Worm (Caenorhabditis elegans) whole organism, L1 larva: Measurements from ENCODE around the gene ZK354.8.

Source experiments
- C04F5.9 ChIP-seq: sonication (generic microtip); optimal IDR thresholded peaks from 2 replicates; lab custom pipeline; 2016; ENCODE audit warnings: missing genetic modification characterization, missing compliant biosample characterization
- aha-1 ChIP-seq: fragments of 150-350 bp; optimal IDR thresholded peaks from 2 replicates; lab custom pipeline; 2014; ENCODE audit warnings: missing biosample characterization, missing genetic modification characterization
- alr-1 ChIP-seq: fragments of 200-800 bp; sonication (Bioruptor generic); optimal IDR thresholded peaks from 2 replicates; lab custom pipeline; 2018; ENCODE audit warnings: borderline replicate concordance, mild to moderate bottlenecking, missing genetic modification characterization, missing compliant biosample characterization
- blmp-1 ChIP-seq: fragments of 150-350 bp; optimal IDR thresholded peaks from 2 replicates; lab custom pipeline; 2014; ENCODE audit warnings: missing biosample characterization, missing genetic modification characterization
- ceh-8 ChIP-seq: fragments of 200-800 bp; sonication (Bioruptor generic); optimal IDR thresholded peaks from 2 replicates; lab custom pipeline; 2018; ENCODE audit warnings: mild to moderate bottlenecking, missing genetic modification characterization, moderate library complexity, missing compliant biosample characterization
- ceh-90 ChIP-seq: sonication (generic microtip); optimal IDR thresholded peaks from 2 replicates; lab custom pipeline; 2016; ENCODE audit warnings: missing genetic modification characterization, missing compliant biosample characterization
- dpl-1 ChIP-seq, 3 experiments: fragments of 150-350 bp in 2 of 3; sonication (generic microtip) in 1 of 3; optimal IDR thresholded peaks; 2 replicates each; lab custom pipeline; 2014 to 2017; ENCODE audit warnings: missing biosample characterization in 3 of 3, missing genetic modification characterization in 3 of 3, missing genetic modification reagents in 3 of 3
- dsc-1 ChIP-seq: sonication (generic microtip); optimal IDR thresholded peaks from 2 replicates; lab custom pipeline; 2016; ENCODE audit warnings: mild to moderate bottlenecking, missing genetic modification characterization, missing compliant biosample characterization
- efl-1 ChIP-seq, 4 experiments: fragments of 150-350 bp; optimal IDR thresholded peaks in 3 of 4; peaks in 1 of 4; 1 replicate in 1 of 4; 2 replicates in 3 of 4; lab custom pipeline; 2014; ENCODE audit warnings: missing biosample characterization in 2 of 4, missing genetic modification characterization in 2 of 4, missing genetic modification reagents in 2 of 4
- efl-3 ChIP-seq: fragments of 200-800 bp; sonication (Bioruptor generic); optimal IDR thresholded peaks from 2 replicates; lab custom pipeline; 2018; ENCODE audit warnings: mild to moderate bottlenecking, missing genetic modification characterization, missing compliant biosample characterization
- elt-2 ChIP-seq: sonication (generic microtip); optimal IDR thresholded peaks from 2 replicates; lab custom pipeline; 2016; ENCODE audit warnings: missing genetic modification characterization, mild to moderate bottlenecking, inconsistent platforms, missing compliant biosample characterization, missing genetic modification reagents
- ets-5 ChIP-seq: fragments of 200-800 bp; sonication (Bioruptor generic); IDR thresholded peaks from 2 replicates; pipeline ENCODE4 v1.3.6; 2022; ENCODE audit warnings: missing genetic modification characterization, missing compliant biosample characterization
- fkh-8 ChIP-seq: sonication (generic microtip); optimal IDR thresholded peaks from 2 replicates; lab custom pipeline; 2016; ENCODE audit warnings: mild to moderate bottlenecking, missing genetic modification characterization, missing compliant biosample characterization
- fos-1 ChIP-seq: fragments of 150-350 bp; optimal IDR thresholded peaks from 2 replicates; lab custom pipeline; 2014; ENCODE audit warnings: missing biosample characterization, missing genetic modification characterization
- hlh-17 ChIP-seq: fragments of 200-800 bp; sonication (Bioruptor generic); optimal IDR thresholded peaks from 2 replicates; lab custom pipeline; 2018; ENCODE audit warnings: missing genetic modification characterization, mild to moderate bottlenecking, missing compliant biosample characterization, moderate library complexity, borderline replicate concordance
- hlh-4 ChIP-seq: sonication (generic microtip); optimal IDR thresholded peaks from 2 replicates; lab custom pipeline; 2016; ENCODE audit warnings: mild to moderate bottlenecking, missing genetic modification characterization, missing compliant biosample characterization
- lin-13 ChIP-seq: fragments of 150-350 bp; optimal IDR thresholded peaks from 2 replicates; lab custom pipeline; 2014; ENCODE audit warnings: missing biosample characterization, missing genetic modification reagents, missing genetic modification characterization
- lin-14 ChIP-seq: fragments of 200-800 bp; sonication (Bioruptor generic); optimal IDR thresholded peaks from 2 replicates; lab custom pipeline; 2018; ENCODE audit warnings: mild to moderate bottlenecking, missing genetic modification characterization, moderate library complexity, missing compliant biosample characterization
- lin-35 ChIP-seq, 2 experiments: fragments of 150-350 bp; optimal IDR thresholded peaks; 2 replicates each; lab custom pipeline; 2014; ENCODE audit warnings: missing biosample characterization in 2 of 2, missing genetic modification characterization in 2 of 2, missing genetic modification reagents in 2 of 2
- lin-39 ChIP-seq: fragments of 150-350 bp; optimal IDR thresholded peaks from 2 replicates; lab custom pipeline; 2014; ENCODE audit warnings: missing biosample characterization, missing genetic modification reagents, missing genetic modification characterization
- lir-3 ChIP-seq: sonication (generic microtip); optimal IDR thresholded peaks from 2 replicates; lab custom pipeline; 2016; ENCODE audit warnings: mild to moderate bottlenecking, missing genetic modification characterization, moderate library complexity, missing compliant biosample characterization; ENCODE audit not compliant: poor library complexity
- lsy-2 ChIP-seq, 2 experiments: fragments of 150-350 bp; optimal IDR thresholded peaks; 2 replicates each; lab custom pipeline; 2014; ENCODE audit warnings: missing biosample characterization in 2 of 2, missing genetic modification characterization in 2 of 2
- mep-1 ChIP-seq: fragments of 150-350 bp; optimal IDR thresholded peaks from 2 replicates; lab custom pipeline; 2014; ENCODE audit warnings: missing biosample characterization, missing genetic modification characterization
- nhr-76 ChIP-seq: sonication (generic microtip); optimal IDR thresholded peaks from 2 replicates; lab custom pipeline; 2017; ENCODE audit warnings: missing biosample characterization, missing genetic modification characterization
- nhr-84 ChIP-seq: sonication (generic microtip); optimal IDR thresholded peaks from 2 replicates; lab custom pipeline; 2017; ENCODE audit warnings: missing biosample characterization, missing genetic modification characterization
- nhr-90 ChIP-seq: sonication (generic microtip); optimal IDR thresholded peaks from 2 replicates; lab custom pipeline; 2016; ENCODE audit warnings: mild to moderate bottlenecking, missing genetic modification characterization, missing compliant biosample characterization; ENCODE audit not compliant: poor library complexity
- pag-3 ChIP-seq: sonication (generic microtip); optimal IDR thresholded peaks from 2 replicates; lab custom pipeline; 2017; ENCODE audit warnings: missing genetic modification characterization, mild to moderate bottlenecking, missing compliant biosample characterization, antibody characterized with exemption, borderline replicate concordance; ENCODE audit not compliant: insufficient read depth
- pax-3 ChIP-seq: fragments of 200-800 bp; sonication (Bioruptor generic); optimal IDR thresholded peaks from 2 replicates; lab custom pipeline; 2018; ENCODE audit warnings: mild to moderate bottlenecking, missing genetic modification characterization, moderate library complexity, missing compliant biosample characterization
- pqm-1 ChIP-seq: sonication (generic microtip); optimal IDR thresholded peaks from 3 replicates; lab custom pipeline; 2017; ENCODE audit warnings: missing biosample characterization, missing genetic modification characterization
- rnt-1 ChIP-seq: sonication (generic microtip); optimal IDR thresholded peaks from 2 replicates; lab custom pipeline; 2016; ENCODE audit warnings: mild to moderate bottlenecking, missing genetic modification characterization, moderate library complexity, missing compliant biosample characterization
- skn-1 ChIP-seq: fragments of 150-350 bp; optimal IDR thresholded peaks from 2 replicates; lab custom pipeline; 2014; ENCODE audit warnings: missing biosample characterization, missing genetic modification characterization
- unc-86 ChIP-seq: sonication (generic microtip); optimal IDR thresholded peaks from 2 replicates; lab custom pipeline; 2016; ENCODE audit warnings: missing genetic modification characterization, missing compliant biosample characterization
- zag-1 ChIP-seq: fragments of 150-350 bp; optimal IDR thresholded peaks from 2 replicates; lab custom pipeline; 2014; ENCODE audit warnings: missing biosample characterization, missing genetic modification characterization
- zip-4 ChIP-seq: fragments of 200-800 bp; sonication (Bioruptor generic); optimal IDR thresholded peaks from 2 replicates; lab custom pipeline; 2018; ENCODE audit warnings: mild to moderate bottlenecking, missing genetic modification characterization, moderate library complexity, missing compliant biosample characterization
- ztf-4 ChIP-seq: fragments of 150-350 bp; optimal IDR thresholded peaks from 2 replicates; lab custom pipeline; 2014; ENCODE audit warnings: missing biosample characterization, missing genetic modification characterization

Gene ZK354.8

DNA sequence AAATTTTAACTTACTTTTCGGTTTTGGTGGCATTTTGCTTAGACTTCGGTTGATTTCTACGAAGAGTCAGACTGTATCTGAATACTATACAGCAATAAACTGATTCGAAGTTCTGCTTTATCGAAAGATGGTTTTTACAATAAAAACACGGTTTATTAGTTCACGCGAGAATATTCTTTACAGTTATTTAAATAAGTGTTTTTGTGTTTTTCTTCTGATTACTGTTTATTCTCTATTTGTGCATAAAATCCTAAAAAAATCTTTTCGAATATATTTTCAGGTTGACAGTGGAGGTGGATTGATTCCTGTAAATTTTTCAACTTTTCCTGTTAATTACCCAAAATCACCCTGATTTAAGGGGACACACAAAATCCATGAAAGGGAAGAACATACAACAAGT is at the start of gene ZK354.8:
TSS of gene ZK354.8 (minus strand) at position 101 of the 400 bp plus-strand sequence.
- no peak for TF ChIP-seq pag-3 (tag; lab: Kevin White, UChicago)
- TF ChIP-seq fkh-8 (tag; lab: Kevin White, UChicago) = no peak
- no peak for TF ChIP-seq dpl-1 (GFP tag; optimal IDR thresholded peaks at IDR 0.05; lab: Kevin White, UChicago)
- no peak for TF ChIP-seq C04F5.9
- no peak for TF ChIP-seq zip-4 (GFP tag; lab: Kevin White, UChicago)
- TF ChIP-seq rnt-1 = no peak
- TF ChIP-seq unc-86 = no peak
- no peak for TF ChIP-seq mep-1 (tag; lab: Kevin White, UChicago)
- TF ChIP-seq ceh-8 = no peak
- no peak for TF ChIP-seq hlh-4 (tag; lab: Kevin White, UChicago)
- TF ChIP-seq skn-1 = no peak
- TF ChIP-seq pax-3 (tag; lab: Kevin White, UChicago) = no peak
- no peak for TF ChIP-seq nhr-76 (tag; lab: Kevin White, UChicago)

DNA sequence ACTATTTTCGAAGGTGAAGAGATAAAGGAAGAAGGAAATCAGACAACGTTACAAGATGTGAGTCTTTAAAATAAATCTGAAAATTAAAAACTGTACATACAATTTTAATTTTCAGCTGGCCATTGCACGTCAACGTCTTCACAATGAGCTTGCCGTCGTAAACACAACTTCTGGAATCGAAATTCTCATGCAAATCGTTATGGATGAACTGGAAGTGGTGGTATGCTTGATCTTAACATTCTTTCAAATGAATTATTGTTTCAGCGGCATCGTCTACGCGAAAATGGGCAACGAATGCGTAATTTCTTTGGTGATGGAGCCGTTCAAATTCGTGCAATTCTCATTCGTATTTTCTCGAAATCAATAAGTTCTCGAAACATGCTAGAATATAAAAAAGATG is 48.6 kb upstream of the ZK354.8 start:
- TF ChIP-seq hlh-17 = no peak
- TF ChIP-seq nhr-90 = no peak
- no peak for TF ChIP-seq alr-1 (tag; lab: Kevin White, UChicago)
- TF ChIP-seq pqm-1 = no peak
- no peak for TF ChIP-seq ztf-4
- TF ChIP-seq lin-13 (GFP tag; lab: Kevin White, UChicago) = no peak
- TF ChIP-seq, all 84 proteins: peak for 0

DNA sequence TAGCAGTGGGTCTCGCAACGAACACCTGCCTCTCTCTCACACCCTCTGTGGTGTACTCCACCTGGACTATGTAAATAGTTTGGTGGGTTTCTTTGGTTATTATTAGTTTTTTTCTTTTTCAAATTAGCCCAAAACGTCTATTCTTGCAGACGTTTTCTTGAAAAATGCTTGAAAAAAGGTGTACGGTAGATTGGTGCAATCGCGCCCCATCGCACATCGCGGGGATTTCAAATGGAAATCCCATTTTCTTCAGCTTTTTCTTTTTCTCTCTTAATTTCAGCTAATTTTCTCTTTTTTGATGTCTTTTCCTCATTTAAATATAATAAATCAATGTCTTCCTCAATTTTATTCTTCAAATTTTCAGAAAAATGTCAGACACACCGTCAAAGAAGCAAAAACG is 48.2 kb upstream of the ZK354.8 start, which contains the start of gene Y4C6B.1:
TSS of gene Y4C6B.1 (plus strand) at position 365 of the 400 bp plus-strand sequence.
- TF ChIP-seq skn-1 = no peak
- no peak for TF ChIP-seq hlh-4 (tag; lab: Kevin White, UChicago)
- TF ChIP-seq ceh-90 = no peak
- TF ChIP-seq elt-2 (tag; lab: Kevin White, UChicago) = no peak
- peak; percentile 3 to 74 for TF ChIP-seq lin-35 (GFP tag; optimal IDR thresholded peaks at IDR 0.05; lab: Kevin White, UChicago)
- TF ChIP-seq nhr-76 (tag; lab: Kevin White, UChicago) = no peak
- TF ChIP-seq rnt-1 = peak; percentile 3
- no peak for TF ChIP-seq zag-1 (tag; lab: Kevin White, UChicago)
- TF ChIP-seq blmp-1 (tag; lab: Kevin White, UChicago) = no peak
- TF ChIP-seq lin-14 = no peak
- TF ChIP-seq efl-1 (optimal IDR thresholded peaks at IDR 0.05; lab: Kevin White, UChicago) = peak; percentile 18 to 57
- TF ChIP-seq efl-1 (GFP tag; optimal IDR thresholded peaks at IDR 0.05 in 1 of 2; lab: Kevin White, UChicago) = peak; percentile 69 to 95
- TF ChIP-seq efl-3 (GFP tag; lab: Kevin White, UChicago) = no peak
- TF ChIP-seq pax-3 (tag; lab: Kevin White, UChicago) = no peak
- TF ChIP-seq dpl-1 (GFP tag; optimal IDR thresholded peaks at IDR 0.05; lab: Kevin White, UChicago) = peak; percentile 21 to 74 (median 53)
- no peak for TF ChIP-seq fos-1 (tag; lab: Kevin White, UChicago)
- TF ChIP-seq lsy-2 (tag; optimal IDR thresholded peaks at IDR 0.05; lab: Kevin White, UChicago) = peak; percentile 42 to 92
- TF ChIP-seq lir-3 (tag; lab: Kevin White, UChicago) = no peak
- TF ChIP-seq, all 84 proteins: peak for 5

DNA sequence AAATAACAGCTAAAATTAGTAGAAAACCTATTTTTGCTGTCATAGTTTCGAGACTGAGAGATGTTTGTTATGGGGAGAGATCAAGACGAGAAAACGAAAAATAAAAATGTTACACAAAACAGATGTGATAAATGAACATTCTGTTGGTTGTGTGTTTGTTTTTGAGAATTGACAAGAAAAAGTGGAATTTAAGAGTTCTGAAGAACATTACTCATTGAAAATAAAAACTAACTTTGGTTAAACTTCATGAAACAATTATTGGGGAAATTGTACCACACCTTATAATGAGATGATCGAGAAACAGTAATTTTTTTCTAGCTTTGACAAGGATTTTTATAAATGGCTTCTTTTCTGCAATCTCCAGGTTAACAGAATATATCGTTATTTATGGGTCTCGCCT is 47.4 kb upstream of the ZK354.8 start, which contains the start of gene Y4C6B.7:
TSS of gene Y4C6B.7 (minus strand) at position 101 of the 400 bp plus-strand sequence.
- TF ChIP-seq aha-1 (tag; lab: Kevin White, UChicago) (no peak), lin-35 (GFP tag; optimal IDR thresholded peaks at IDR 0.05; lab: Kevin White, UChicago) (no peak), unc-86 (no peak), nhr-84 (tag; lab: Kevin White, UChicago) (no peak), lin-39 (no peak), hlh-17 (no peak), dsc-1 (tag; lab: Kevin White, UChicago) (no peak), ets-5 (GFP tag; lab: Robert Waterston, UW) (no peak), fos-1 (tag; lab: Kevin White, UChicago) (no peak), rnt-1 (no peak)
